Fruit fly (Drosophila melanogaster): ENCODE data around the gene sina.

The sina gene

dm6 chr3L:16885042-16885441 is 31.5 kb downstream of the sina start (continued):
- no peak for TF ChIP-seq CG17802 (tag; optimal IDR thresholded peaks at IDR 0.05)
- TF ChIP-seq CG7556 (GFP tag; optimal IDR thresholded peaks at IDR 0.05) = peak; percentile 11
- TF ChIP-seq CG13296 (GFP tag; optimal IDR thresholded peaks at IDR 0.05) = peak; percentile 61
- no peak for TF ChIP-seq Hsf (GFP tag; optimal IDR thresholded peaks at IDR 0.05)
- TF ChIP-seq CG8281 (tag; optimal IDR thresholded peaks at IDR 0.05) = no peak
- no peak for TF ChIP-seq CG5245 (GFP tag; optimal IDR thresholded peaks at IDR 0.05)
- TF ChIP-seq ssp (GFP tag; IDR thresholded peaks at IDR 0.05) = no peak
- peak; percentile 10 for TF ChIP-seq HHEX (GFP tag; optimal IDR thresholded peaks at IDR 0.05)
- TF ChIP-seq zen2 (GFP tag; IDR thresholded peaks at IDR 0.05; ENCODE audit: partially characterized antibody) = no peak
- no peak for TF ChIP-seq CG12219 (GFP tag; optimal IDR thresholded peaks at IDR 0.05)
- no peak for TF ChIP-seq CG16779 (GFP tag; IDR thresholded peaks at IDR 0.05)
- peak; percentile 40 for TF ChIP-seq mam (GFP tag; optimal IDR thresholded peaks at IDR 0.05)
- TF ChIP-seq CG11504 (tag; optimal IDR thresholded peaks at IDR 0.05) = peak; percentile 47
- 0 out of 2 replicates have a peak, but pooled peaks have one; percentile 13 for TF ChIP-seq CG4730 (GFP tag; IDR thresholded peaks at IDR 0.05)
- no peak for TF ChIP-seq hb (GFP tag; IDR thresholded peaks at IDR 0.05; ENCODE audit: partially characterized antibody)
- TF ChIP-seq eve (GFP tag; optimal IDR thresholded peaks at IDR 0.05) = no peak
- no peak for TF ChIP-seq Sin3A (optimal IDR thresholded peaks at IDR 0.05)
- TF ChIP-seq CG12155 (GFP tag; optimal IDR thresholded peaks at IDR 0.05) = no peak
- TF ChIP-seq CG7839 (tag; optimal IDR thresholded peaks at IDR 0.05) = peak; percentile 43
- TF ChIP-seq vvl (GFP tag; IDR thresholded peaks at IDR 0.05) = no peak
- peak; percentile 10 for TF ChIP-seq CG10209 (GFP tag; optimal IDR thresholded peaks at IDR 0.05)
- no peak for TF ChIP-seq NFAT (GFP tag; IDR thresholded peaks at IDR 0.05)
- no peak for TF ChIP-seq dmrt11E (tag; optimal IDR thresholded peaks at IDR 0.05)
- TF ChIP-seq Eip74EF (GFP tag; optimal IDR thresholded peaks at IDR 0.05) = no peak
- TF ChIP-seq Dip3 (GFP tag; optimal IDR thresholded peaks at IDR 0.05) = no peak
- TF ChIP-seq CG34422 (GFP tag; IDR thresholded peaks at IDR 0.05) = no peak
- TF ChIP-seq ab (GFP tag; optimal IDR thresholded peaks at IDR 0.05) = no peak
- TF ChIP-seq CG12299 (tag; optimal IDR thresholded peaks at IDR 0.05) = no peak
- peak; percentile 65 for TF ChIP-seq Rfx (GFP tag; IDR thresholded peaks at IDR 0.05)
- TF ChIP-seq CG6765 (GFP tag; optimal IDR thresholded peaks at IDR 0.05) = no peak
- TF ChIP-seq CG14667 (GFP tag; IDR thresholded peaks at IDR 0.05) = peak; percentile 25; the same call in 1 of the 2 replicates
- no peak for TF ChIP-seq ro (GFP tag; IDR thresholded peaks at IDR 0.05)
- 0 out of 2 replicates have a peak, but pooled peaks have one; percentile 37 for TF ChIP-seq gsb (GFP tag; IDR thresholded peaks at IDR 0.05)
- 0 out of 2 replicates have a peak, but pooled peaks have one; percentile 12 for TF ChIP-seq CG9215 (GFP tag; IDR thresholded peaks at IDR 0.05)
- no peak for TF ChIP-seq usp (GFP tag; optimal IDR thresholded peaks at IDR 0.05)
- peak; percentile 32; the same call in 1 of the 3 replicates for TF ChIP-seq tgo (GFP tag; IDR thresholded peaks at IDR 0.05)
- TF ChIP-seq Max (GFP tag; optimal IDR thresholded peaks at IDR 0.05) = no peak
- no peak for TF ChIP-seq lola (GFP tag; optimal IDR thresholded peaks at IDR 0.05)
- no peak for TF ChIP-seq CG15601 (tag; optimal IDR thresholded peaks at IDR 0.05)
- TF ChIP-seq NK7.1 (GFP tag; optimal IDR thresholded peaks at IDR 0.05) = no peak
- TF ChIP-seq CG9932 (GFP tag; IDR thresholded peaks at IDR 0.05) = peak; percentile 65
- TF ChIP-seq p53 (GFP tag; optimal IDR thresholded peaks at IDR 0.05) = no peak
- TF ChIP-seq dpn (GFP tag; optimal IDR thresholded peaks at IDR 0.05) = peak in 1 of 2 experiments; percentile 6
- no peak for TF ChIP-seq bab2 (GFP tag; optimal IDR thresholded peaks at IDR 0.05)
